Fruit fly (Drosophila melanogaster) whole organism, embryonic: ENCODE data around the gene Gdh.
A peak's percentile ranks its signal among the peaks of the same experiment; 100 is the strongest.

Source experiments
- Atf-2 ChIP-seq: fragments of 200-800 bp; sonication (Bioruptor generic); optimal IDR thresholded peaks from 2 replicates; lab custom pipeline; 2016; ENCODE audit warnings: missing biosample characterization, missing genetic modification characterization
- C15 ChIP-seq: fragments of 200-800 bp; sonication (Bioruptor generic); IDR thresholded peaks from 3 replicates; pipeline ENCODE4 v1.3.6; 2022; ENCODE audit warnings: missing biosample characterization, missing genetic modification characterization
- CG10147 ChIP-seq: fragments of 200-800 bp; sonication (Bioruptor generic); optimal IDR thresholded peaks from 2 replicates; lab custom pipeline; 2019; ENCODE audit warnings: missing biosample characterization, mild to moderate bottlenecking, missing genetic modification characterization, moderate library complexity
- CG11560 ChIP-seq: fragments of 200-800 bp; sonication (Bioruptor generic); IDR thresholded peaks from 3 replicates; pipeline ENCODE4 v1.3.6; 2022; ENCODE audit warnings: missing biosample characterization, missing genetic modification characterization
- CG13296 ChIP-seq: fragments of 200-800 bp; sonication (Bioruptor generic); optimal IDR thresholded peaks from 3 replicates; lab custom pipeline; 2018; ENCODE audit warnings: missing biosample characterization, mild to moderate bottlenecking, missing genetic modification characterization
- CG14441 ChIP-seq: fragments of 200-800 bp; sonication (Bioruptor generic); IDR thresholded peaks from 2 replicates; pipeline ENCODE4 v1.3.6; 2022; ENCODE audit warnings: missing biosample characterization, missing genetic modification characterization
- CG14710 ChIP-seq: fragments of 200-800 bp; sonication (Bioruptor generic); optimal IDR thresholded peaks from 3 replicates; lab custom pipeline; 2019; ENCODE audit warnings: missing biosample characterization, mild to moderate bottlenecking, missing genetic modification characterization, moderate library complexity
- CG1529 ChIP-seq: fragments of 200-800 bp; sonication (Bioruptor generic); optimal IDR thresholded peaks from 3 replicates; lab custom pipeline; 2018; ENCODE audit warnings: missing biosample characterization, missing genetic modification characterization
- CG15601 ChIP-seq: fragments of 200-800 bp; sonication (Bioruptor generic); optimal IDR thresholded peaks from 3 replicates; lab custom pipeline; 2019; ENCODE audit warnings: missing biosample characterization, mild to moderate bottlenecking, missing genetic modification characterization, moderate library complexity
- CG1647 ChIP-seq: fragments of 200-800 bp; sonication (Bioruptor generic); optimal IDR thresholded peaks from 3 replicates; lab custom pipeline; 2016; ENCODE audit warnings: missing biosample characterization, missing genetic modification characterization
- CG16863 ChIP-seq: fragments of 200-800 bp; sonication (Bioruptor generic); optimal IDR thresholded peaks from 3 replicates; lab custom pipeline; 2016; ENCODE audit warnings: missing biosample characterization, missing genetic modification characterization
- CG31224 ChIP-seq: fragments of 200-800 bp; sonication (Bioruptor generic); IDR thresholded peaks from 2 replicates; pipeline ENCODE4 v1.3.6; 2022; ENCODE audit warnings: missing biosample characterization, missing genetic modification characterization
- CG32772 ChIP-seq: fragments of 200-800 bp; sonication (Bioruptor generic); IDR thresholded peaks from 2 replicates; pipeline ENCODE4 v1.3.6; 2022; ENCODE audit warnings: missing biosample characterization, missing genetic modification characterization
- CG43689 ChIP-seq: fragments of 200-800 bp; sonication (Bioruptor generic); IDR thresholded peaks from 2 replicates; pipeline ENCODE4 v1.3.6; 2022; ENCODE audit warnings: missing biosample characterization, missing genetic modification characterization
- CG4820 ChIP-seq: fragments of 200-800 bp; sonication (Bioruptor generic); optimal IDR thresholded peaks from 3 replicates; lab custom pipeline; 2016; ENCODE audit warnings: missing biosample characterization, missing genetic modification characterization
- CG6689 ChIP-seq: fragments of 200-800 bp; sonication (Bioruptor generic); IDR thresholded peaks from 2 replicates; pipeline ENCODE4 v1.3.6; 2022; ENCODE audit warnings: missing biosample characterization, missing genetic modification characterization
- CG8089 ChIP-seq: fragments of 200-800 bp; sonication (Bioruptor generic); optimal IDR thresholded peaks from 3 replicates; lab custom pipeline; 2016; ENCODE audit warnings: missing biosample characterization, missing genetic modification characterization
- CG9817 ChIP-seq: fragments of 200-800 bp; sonication (Bioruptor generic); optimal IDR thresholded peaks from 2 replicates; lab custom pipeline; 2018; ENCODE audit warnings: missing biosample characterization, mild to moderate bottlenecking, missing genetic modification characterization, moderate library complexity
- Dip2 ChIP-seq: fragments of 200-800 bp; sonication (Bioruptor generic); IDR thresholded peaks from 2 replicates; pipeline ENCODE4 v1.3.6; 2022; ENCODE audit warnings: missing biosample characterization, missing genetic modification characterization
- HLH54F ChIP-seq: fragments of 200-800 bp; sonication (Bioruptor generic); optimal IDR thresholded peaks from 3 replicates; lab custom pipeline; 2016; ENCODE audit warnings: missing biosample characterization, missing genetic modification characterization
- Hr78 ChIP-seq, 2 experiments: fragments of 200-800 bp in 1 of 2; fragments of >200 bp in 1 of 2; sonication (Bioruptor generic) in 1 of 2; optimal IDR thresholded peaks; 2 replicates each; lab custom pipeline; 2017 to 2019; ENCODE audit warnings: missing biosample characterization in 2 of 2, missing genetic modification characterization in 2 of 2, mild to moderate bottlenecking in 1 of 2, moderate library complexity in 1 of 2
- Hsf ChIP-seq: fragments of 200-800 bp; sonication (Bioruptor generic); optimal IDR thresholded peaks from 3 replicates; lab custom pipeline; 2016; ENCODE audit warnings: missing biosample characterization, missing genetic modification characterization
- Lhr ChIP-seq: fragments of 200-800 bp; sonication (Bioruptor generic); optimal IDR thresholded peaks from 3 replicates; lab custom pipeline; 2017; ENCODE audit warnings: mild to moderate bottlenecking, missing biosample characterization, missing genetic modification reagents, missing genetic modification characterization
- Lpt ChIP-seq: fragments of >200 bp; optimal IDR thresholded peaks from 2 replicates; lab custom pipeline; 2018; ENCODE audit warnings: missing biosample characterization, missing genetic modification characterization
- Mad ChIP-seq: fragments of 200-800 bp; sonication (Bioruptor generic); optimal IDR thresholded peaks from 2 replicates; lab custom pipeline; 2016; ENCODE audit warnings: missing biosample characterization, missing genetic modification characterization
- Max ChIP-seq: fragments of 200-800 bp; sonication (Bioruptor generic); optimal IDR thresholded peaks from 2 replicates; lab custom pipeline; 2016; ENCODE audit warnings: missing biosample characterization, mild to moderate bottlenecking, missing genetic modification characterization
- Med ChIP-seq: fragments of 200-800 bp; sonication (Bioruptor generic); peaks from one replicate; lab custom pipeline; 2016; ENCODE audit warnings: missing biosample characterization, missing genetic modification characterization, mild to moderate bottlenecking, inconsistent platforms, moderate library complexity
- NK7.1 ChIP-seq: fragments of 200-800 bp; sonication (Bioruptor generic); optimal IDR thresholded peaks from 3 replicates; lab custom pipeline; 2016; ENCODE audit warnings: missing biosample characterization, missing genetic modification characterization
- Oli ChIP-seq: fragments of 200-800 bp; sonication (Bioruptor generic); optimal IDR thresholded peaks from 2 replicates; lab custom pipeline; 2018; ENCODE audit warnings: missing biosample characterization, mild to moderate bottlenecking, missing genetic modification characterization, moderate library complexity
- Optix ChIP-seq: fragments of 200-800 bp; sonication (Bioruptor generic); IDR thresholded peaks from 3 replicates; pipeline ENCODE4 v1.3.6; 2022; ENCODE audit warnings: missing biosample characterization, missing genetic modification characterization
- Tbp ChIP-seq: fragments of >200 bp; optimal IDR thresholded peaks from 2 replicates; lab custom pipeline; 2018; ENCODE audit warnings: missing biosample characterization, missing genetic modification characterization
- ab ChIP-seq: fragments of 200-800 bp; sonication (Bioruptor generic); optimal IDR thresholded peaks from 2 replicates; lab custom pipeline; 2016; ENCODE audit warnings: missing biosample characterization, missing genetic modification characterization
- ac ChIP-seq: fragments of 200-800 bp; sonication (Bioruptor generic); optimal IDR thresholded peaks from 3 replicates; lab custom pipeline; 2017; ENCODE audit warnings: missing biosample characterization, mild to moderate bottlenecking, missing genetic modification characterization
- chinmo ChIP-seq: fragments of 200-800 bp; sonication (Bioruptor generic); IDR thresholded peaks from 4 replicates; pipeline ENCODE4 v1.3.6; 2022; ENCODE audit warnings: missing biosample characterization, missing genetic modification characterization; ENCODE audit not compliant: partially characterized antibody
- chm ChIP-seq: fragments of 200-800 bp; sonication (Bioruptor generic); IDR thresholded peaks from 2 replicates; pipeline ENCODE4 v1.3.6; 2022; ENCODE audit warnings: missing biosample characterization, missing genetic modification characterization
- chn ChIP-seq: fragments of 200-800 bp; sonication (Bioruptor generic); optimal IDR thresholded peaks from 2 replicates; lab custom pipeline; 2016; ENCODE audit warnings: missing biosample characterization, missing genetic modification characterization
- danr ChIP-seq: fragments of 200-800 bp; sonication (Bioruptor generic); IDR thresholded peaks from 2 replicates; pipeline ENCODE4 v1.3.6; 2022; ENCODE audit warnings: missing biosample characterization, missing genetic modification characterization
- dimm ChIP-seq: fragments of 200-800 bp; sonication (Bioruptor generic); IDR thresholded peaks from 2 replicates; pipeline ENCODE4 v1.3.6; 2022; ENCODE audit warnings: missing biosample characterization, missing genetic modification characterization
- ems ChIP-seq: fragments of 200-800 bp; sonication (Bioruptor generic); optimal IDR thresholded peaks from 3 replicates; lab custom pipeline; 2016; ENCODE audit warnings: missing biosample characterization, missing genetic modification characterization
- esg ChIP-seq: fragments of 200-800 bp; sonication (Bioruptor generic); conservative IDR thresholded peaks from 2 replicates; pipeline ENCODE4 v1.3.6; 2022; ENCODE audit warnings: missing biosample characterization, missing genetic modification characterization
- jing ChIP-seq: fragments of 200-800 bp; sonication (Bioruptor generic); optimal IDR thresholded peaks from 2 replicates; lab custom pipeline; 2018; ENCODE audit warnings: missing biosample characterization, mild to moderate bottlenecking, missing genetic modification characterization
- ken ChIP-seq: fragments of 200-800 bp; sonication (Bioruptor generic); IDR thresholded peaks from 3 replicates; pipeline ENCODE4 v1.3.6; 2022; ENCODE audit warnings: missing biosample characterization, missing genetic modification characterization
- mld ChIP-seq: fragments of 200-800 bp; sonication (Bioruptor generic); IDR thresholded peaks from 3 replicates; pipeline ENCODE4 v1.3.6; 2022; ENCODE audit warnings: missing biosample characterization, missing genetic modification characterization; ENCODE audit not compliant: partially characterized antibody
- otp ChIP-seq: fragments of 200-800 bp; sonication (Bioruptor generic); IDR thresholded peaks from 3 replicates; pipeline ENCODE4, ENCODE4 v1.3.6; 2022; ENCODE audit warnings: missing biosample characterization, missing genetic modification characterization
- pho ChIP-seq: fragments of 200-800 bp; sonication (Bioruptor generic); optimal IDR thresholded peaks from 2 replicates; lab custom pipeline; 2016; ENCODE audit warnings: missing biosample characterization, missing genetic modification characterization
- pita ChIP-seq: fragments of 200-800 bp; sonication (Bioruptor generic); optimal IDR thresholded peaks from 2 replicates; lab custom pipeline; 2017; ENCODE audit warnings: missing biosample characterization, mild to moderate bottlenecking, missing genetic modification characterization
- pzg ChIP-seq: fragments of 200-800 bp; sonication (Bioruptor generic); optimal IDR thresholded peaks from 3 replicates; lab custom pipeline; 2018; ENCODE audit warnings: missing biosample characterization, mild to moderate bottlenecking, missing genetic modification characterization, moderate library complexity
- run ChIP-seq: fragments of 200-800 bp; sonication (Bioruptor generic); optimal IDR thresholded peaks from 3 replicates; lab custom pipeline; 2018; ENCODE audit warnings: missing biosample characterization, mild to moderate bottlenecking, missing genetic modification characterization
- salm ChIP-seq: fragments of 200-800 bp; sonication (Bioruptor generic); optimal IDR thresholded peaks from 2 replicates; lab custom pipeline; 2018; ENCODE audit warnings: missing biosample characterization, mild to moderate bottlenecking, missing genetic modification characterization
- sim ChIP-seq: fragments of 200-800 bp; sonication (Bioruptor generic); IDR thresholded peaks from 2 replicates; pipeline ENCODE4 v1.3.6; 2022; ENCODE audit warnings: missing biosample characterization, missing genetic modification characterization
- slp2 ChIP-seq: fragments of 200-800 bp; sonication (Bioruptor generic); optimal IDR thresholded peaks from 2 replicates; lab custom pipeline; 2016; ENCODE audit warnings: missing biosample characterization, missing genetic modification characterization
- tap ChIP-seq: fragments of 200-800 bp; optimal IDR thresholded peaks from 3 replicates; lab custom pipeline; 2019; ENCODE audit warnings: missing biosample characterization, mild to moderate bottlenecking, missing genetic modification characterization, moderate library complexity
- trh ChIP-seq: fragments of 200-800 bp; sonication (Bioruptor generic); optimal IDR thresholded peaks from 2 replicates; lab custom pipeline; 2016; ENCODE audit warnings: missing biosample characterization, missing genetic modification characterization

Gene Gdh

dm6 chr3R:23927429-23927828 lies 15.5 kb downstream of the Gdh start, which contains the start of gene CG13601:
Gene CG13601 (minus strand): TSS chr3R:23927634.
- TF ChIP-seq chn (GFP tag; lab: Kevin White, UChicago) (no peak), CG10147 (no peak), chinmo (GFP tag; lab: Robert Waterston, UW) (peak; percentile 84; the same call in 1 of the 4 replicates), CG13296 (peak; percentile 46), slp2 (GFP tag; lab: Kevin White, UChicago) (no peak), Lpt (GFP tag; lab: Kevin White, UChicago) (no peak), CG15601 (tag; lab: Kevin White, UChicago) (no peak), pho (GFP tag; lab: Kevin White, UChicago) (no peak), danr (GFP tag; lab: Robert Waterston, UW) (no peak), Oli (tag; lab: Kevin White, UChicago) (no peak), trh (GFP tag; lab: Kevin White, UChicago) (no peak), CG4820 (GFP tag; lab: Kevin White, UChicago) (peak; percentile 13), ken (GFP tag; lab: Robert Waterston, UW) (no peak), Optix (GFP tag; lab: Robert Waterston, UW) (no peak), Lhr (no peak), Mad (GFP tag; lab: Kevin White, UChicago) (no peak), Hsf (GFP tag; lab: Kevin White, UChicago) (no peak), Tbp (no peak), CG14441 (GFP tag; lab: Robert Waterston, UW) (no peak), run (tag; lab: Kevin White, UChicago) (no peak), CG31224 (GFP tag; lab: Robert Waterston, UW) (no peak), Atf-2 (GFP tag; lab: Kevin White, UChicago) (no peak), CG32772 (GFP tag; lab: Robert Waterston, UW) (no peak), dimm (no peak), ac (GFP tag; lab: Kevin White, UChicago) (no peak), ab (GFP tag; lab: Kevin White, UChicago) (no peak), Dip2 (GFP tag; lab: Robert Waterston, UW) (no peak), CG8089 (GFP tag; lab: Kevin White, UChicago) (no peak), Med (GFP tag; lab: Kevin White, UChicago) (peak; percentile 77), otp (GFP tag; lab: Robert Waterston, UW) (peak; percentile 39; the same call in 1 of the 3 replicates), CG9817 (tag; lab: Kevin White, UChicago) (peak; percentile 12), CG11560 (tag; lab: Robert Waterston, UW) (no peak), Hr78 (GFP tag; optimal IDR thresholded peaks at IDR 0.05; lab: Kevin White, UChicago) (no peak), CG14710 (peak; percentile 37), Max (GFP tag; lab: Kevin White, UChicago) (peak; percentile 31), sim (no peak), esg (no peak), jing (GFP tag; lab: Kevin White, UChicago) (no peak), NK7.1 (GFP tag; lab: Kevin White, UChicago) (no peak), pzg (GFP tag; lab: Kevin White, UChicago) (peak; percentile 50), CG1647 (GFP tag; lab: Kevin White, UChicago) (peak; percentile 21), CG43689 (GFP tag; lab: Robert Waterston, UW) (no peak), chm (GFP tag; lab: Robert Waterston, UW) (no peak), CG1529 (GFP tag; lab: Kevin White, UChicago) (no peak), pita (no peak), C15 (no peak), salm (no peak), mld (GFP tag; lab: Robert Waterston, UW) (0 out of 3 replicates have a peak, but pooled peaks have one; percentile 29), tap (no peak), CG16863 (no peak), CG6689 (no peak), HLH54F (GFP tag; lab: Kevin White, UChicago) (no peak), ems (GFP tag; lab: Kevin White, UChicago) (no peak)
